Worm (Caenorhabditis elegans) whole organism, L3 larva: Measurements from ENCODE around the gene sru-45.

Experiments used
- ZK546.5 ChIP-seq: sonication (generic microtip); optimal IDR thresholded peaks from 2 replicates; lab custom pipeline; 2017; ENCODE audit warnings: missing biosample characterization, missing genetic modification characterization
- ama-1 ChIP-seq: fragments of 150-350 bp; optimal IDR thresholded peaks from 2 replicates; lab custom pipeline; 2018
- ceh-82 ChIP-seq: fragments of 150-350 bp; optimal IDR thresholded peaks from 2 replicates; lab custom pipeline; 2014; ENCODE audit warnings: missing biosample characterization, missing genetic modification characterization
- lin-39 ChIP-seq: fragments of 150-350 bp; optimal IDR thresholded peaks from 2 replicates; lab custom pipeline; 2018; ENCODE audit warnings: missing biosample characterization, missing genetic modification reagents, missing genetic modification characterization
- nhr-11 ChIP-seq: fragments of 150-350 bp; optimal IDR thresholded peaks from 2 replicates; lab custom pipeline; 2014; ENCODE audit warnings: missing biosample characterization, missing genetic modification characterization
- nhr-12 ChIP-seq: fragments of 150-350 bp; optimal IDR thresholded peaks from 2 replicates; lab custom pipeline; 2014; ENCODE audit warnings: missing biosample characterization, missing genetic modification characterization
- nhr-28 ChIP-seq: fragments of 150-350 bp; optimal IDR thresholded peaks from 2 replicates; lab custom pipeline; 2014; ENCODE audit warnings: missing biosample characterization, missing genetic modification characterization
- nhr-67 ChIP-seq: fragments of 150-350 bp; optimal IDR thresholded peaks from 2 replicates; lab custom pipeline; 2014; ENCODE audit warnings: missing biosample characterization, missing genetic modification characterization
- pha-4 ChIP-seq: fragments of 150-350 bp; optimal IDR thresholded peaks from 2 replicates; lab custom pipeline; 2014; ENCODE audit warnings: missing biosample characterization, missing genetic modification reagents, missing genetic modification characterization
- pqm-1 ChIP-seq: fragments of 150-350 bp; optimal IDR thresholded peaks from 2 replicates; lab custom pipeline; 2017; ENCODE audit warnings: missing biosample characterization, missing genetic modification characterization, inconsistent platforms
- sea-2 ChIP-seq: fragments of 150-350 bp; sonication (generic microtip); optimal IDR thresholded peaks from 4 replicates; lab custom pipeline; 2014; ENCODE audit warnings: missing biosample characterization, missing genetic modification reagents, missing genetic modification characterization
- snpc-4 ChIP-seq: fragments of 150-350 bp; optimal IDR thresholded peaks from 2 replicates; lab custom pipeline; 2014; ENCODE audit warnings: missing biosample characterization, missing genetic modification characterization
- zag-1 ChIP-seq: fragments of 150-350 bp; optimal IDR thresholded peaks from 2 replicates; lab custom pipeline; 2014; ENCODE audit warnings: missing biosample characterization, missing genetic modification characterization
- ztf-11 ChIP-seq: fragments of 150-350 bp; optimal IDR thresholded peaks from 2 replicates; lab custom pipeline; 2014; ENCODE audit warnings: missing biosample characterization, missing genetic modification characterization

ce11 chrV:16592947-16593791 lies 27.4 kb downstream of the sru-45 start:
- no peak for TF ChIP-seq nhr-12 (tag; lab: Kevin White, UChicago)
- no peak for TF ChIP-seq nhr-11 (tag; lab: Kevin White, UChicago)
- no peak for TF ChIP-seq ZK546.5 (tag; lab: Kevin White, UChicago)
- peak; percentile 44 for TF ChIP-seq pqm-1 (tag; lab: Kevin White, UChicago)
- no peak for TF ChIP-seq zag-1 (tag; lab: Kevin White, UChicago)
- no peak for TF ChIP-seq nhr-28
- TF ChIP-seq pha-4 (tag; lab: Kevin White, UChicago), result peak; percentile 30
- TF ChIP-seq ama-1 (lab: Kevin White, UChicago), result peak; percentile 55
- no peak for TF ChIP-seq nhr-67 (tag; lab: Kevin White, UChicago)
- TF ChIP-seq sea-2 (GFP tag; lab: Kevin White, UChicago), result no peak
- no peak for TF ChIP-seq ceh-82 (tag; lab: Kevin White, UChicago)
- TF ChIP-seq ztf-11, result no peak
- TF ChIP-seq lin-39 (tag; lab: Kevin White, UChicago), result no peak
- no peak for TF ChIP-seq snpc-4 (tag; lab: Kevin White, UChicago)
